Worm (Caenorhabditis elegans): ENCODE measurements around the gene btb-17.

btb-17 gene

DNA sequence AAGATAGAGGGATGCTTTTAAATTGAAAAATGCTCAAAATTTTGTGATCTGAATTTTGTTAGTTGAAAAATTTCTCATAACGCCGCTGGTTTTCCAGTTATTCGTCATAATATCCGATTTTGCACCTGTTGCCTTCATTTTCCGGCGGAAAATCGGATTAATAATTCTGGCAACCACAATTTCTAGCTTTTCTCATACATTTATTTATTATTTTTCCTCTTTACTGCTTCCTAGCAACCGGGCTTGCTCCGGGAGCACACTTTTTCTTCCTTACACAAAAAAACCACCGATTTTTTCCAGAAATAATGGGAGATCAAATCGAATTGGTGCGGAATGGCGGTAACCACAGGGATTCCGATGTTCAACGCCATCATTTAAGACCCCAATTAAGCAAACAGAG, 27.8 kb upstream of the btb-17 start, which contains the start of gene F02E11.7:
F02E11.7 (plus strand) TSS at position 301 of the 400 bp plus-strand sequence.
- TF ChIP-seq mml-1 (tag; optimal IDR thresholded peaks at IDR 0.05) (no peak), unc-62 (GFP tag; optimal IDR thresholded peaks at IDR 0.05) (no peak), snpc-4 (tag; optimal IDR thresholded peaks at IDR 0.05) (no peak), lin-39 (tag; optimal IDR thresholded peaks at IDR 0.05) (no peak), nhr-77 (tag; optimal IDR thresholded peaks at IDR 0.05) (no peak), eor-1 (tag; optimal IDR thresholded peaks at IDR 0.05) (no peak)

DNA sequence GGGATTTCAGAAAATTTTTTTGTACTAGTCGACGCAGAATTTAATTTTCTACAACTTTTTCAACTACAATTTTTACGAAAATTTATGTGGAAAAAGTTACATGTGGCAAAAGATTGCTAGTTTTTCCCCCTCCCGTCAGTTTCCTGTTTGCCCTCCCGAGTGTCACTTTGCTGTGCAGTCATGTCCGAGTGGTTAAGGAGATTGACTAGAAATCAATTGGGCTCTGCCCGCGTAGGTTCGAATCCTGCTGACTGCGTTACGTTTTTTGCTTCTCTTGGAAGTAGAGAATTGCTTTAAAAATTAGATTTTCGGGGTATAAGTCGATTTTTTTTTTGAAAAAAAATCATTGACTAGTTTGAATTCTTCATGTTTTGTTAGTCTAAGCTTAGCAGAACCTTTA, 27.4 kb upstream of the btb-17 start:
- TF ChIP-seq egl-5 (tag; optimal IDR thresholded peaks at IDR 0.05) = no peak
- TF ChIP-seq mdl-1 (tag; optimal IDR thresholded peaks at IDR 0.05) = no peak
- no peak for TF ChIP-seq elt-3 (tag; optimal IDR thresholded peaks at IDR 0.05)
- TF ChIP-seq nhr-76 (tag; optimal IDR thresholded peaks at IDR 0.05) = no peak
- TF ChIP-seq ceh-16 (tag; optimal IDR thresholded peaks at IDR 0.05) = no peak
- peak; percentile 8 for TF ChIP-seq nfya-1 (tag; optimal IDR thresholded peaks at IDR 0.05; ENCODE audit: insufficient read depth)
- TF ChIP-seq lsy-12 (tag; optimal IDR thresholded peaks at IDR 0.05) = no peak
- TF ChIP-seq pha-4 (tag; optimal IDR thresholded peaks at IDR 0.05) = peak; percentile 17
- TF ChIP-seq nhr-23 (tag; optimal IDR thresholded peaks at IDR 0.05) = no peak
- TF ChIP-seq ceh-82 (tag; optimal IDR thresholded peaks at IDR 0.05) = no peak

DNA sequence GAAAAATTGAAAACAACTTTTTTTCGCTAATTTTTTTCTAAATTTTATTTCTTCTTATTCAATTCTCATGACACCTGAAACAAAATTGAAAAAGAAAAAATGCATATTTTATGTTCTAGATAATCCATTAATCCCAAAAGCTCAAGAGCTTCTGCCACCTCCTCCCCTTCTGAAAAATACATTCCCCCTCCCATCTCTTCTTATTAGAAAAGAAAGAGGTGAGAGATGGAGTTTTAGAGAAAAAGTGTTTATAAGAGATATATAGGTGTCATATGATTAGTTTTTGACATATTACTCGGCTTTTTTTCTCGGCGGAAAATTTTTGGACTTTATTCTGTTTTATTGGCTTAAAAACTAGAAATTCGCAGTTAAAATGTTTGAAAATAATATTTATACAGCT, 24.6 kb upstream of the btb-17 start:
- TF ChIP-seq fos-1 (tag; optimal IDR thresholded peaks at IDR 0.05) (no peak), eor-1 (tag; optimal IDR thresholded peaks at IDR 0.05) (no peak), ceh-16 (tag; optimal IDR thresholded peaks at IDR 0.05) (no peak), nhr-77 (tag; optimal IDR thresholded peaks at IDR 0.05) (no peak), nhr-43 (tag; optimal IDR thresholded peaks at IDR 0.05; ENCODE audit: poor library complexity, severe bottlenecking) (no peak), hmg-11 (tag; optimal IDR thresholded peaks at IDR 0.05) (no peak), mdl-1 (tag; optimal IDR thresholded peaks at IDR 0.05) (no peak), unc-62 (GFP tag; optimal IDR thresholded peaks at IDR 0.05) (no peak), nhr-12 (tag; optimal IDR thresholded peaks at IDR 0.05) (no peak), nhr-28 (tag; optimal IDR thresholded peaks at IDR 0.05) (no peak), ceh-82 (tag; optimal IDR thresholded peaks at IDR 0.05) (no peak), mml-1 (tag; optimal IDR thresholded peaks at IDR 0.05) (no peak), daf-12 (tag; optimal IDR thresholded peaks at IDR 0.05) (no peak), nfya-1 (tag; optimal IDR thresholded peaks at IDR 0.05; ENCODE audit: insufficient read depth) (no peak), lin-39 (tag; optimal IDR thresholded peaks at IDR 0.05) (no peak), lin-15B (tag; optimal IDR thresholded peaks at IDR 0.05) (no peak), nhr-76 (tag; optimal IDR thresholded peaks at IDR 0.05) (no peak), fkh-10 (GFP tag; optimal IDR thresholded peaks at IDR 0.05) (no peak)

DNA sequence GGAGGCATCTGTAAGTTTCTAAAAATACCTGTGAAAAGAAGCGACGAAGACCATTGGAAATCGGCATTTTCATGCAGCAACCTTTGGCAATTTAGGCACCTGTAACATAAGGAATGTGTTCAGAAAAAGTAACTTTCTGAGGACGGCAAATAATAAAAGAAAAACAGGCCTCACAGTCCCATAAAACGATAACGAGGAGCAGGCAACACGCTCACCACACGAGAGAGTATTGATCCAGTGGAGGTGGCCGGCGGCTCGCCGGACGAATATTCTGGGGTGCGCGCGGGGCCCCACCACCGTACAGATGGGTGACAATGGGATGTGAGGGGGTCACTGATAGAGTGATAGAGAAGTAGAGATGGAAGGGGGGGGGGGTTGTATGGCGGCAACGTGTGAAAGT, 20.3 kb upstream of the btb-17 start, which contains the start of gene F02E11.3:
F02E11.3 (minus strand) TSS at position 101 of the 400 bp plus-strand sequence.
- TF ChIP-seq hmg-11 (tag; optimal IDR thresholded peaks at IDR 0.05) (no peak), ama-1 (optimal IDR thresholded peaks at IDR 0.05) (no peak), aly-2 (tag; optimal IDR thresholded peaks at IDR 0.05) (no peak), nhr-76 (tag; optimal IDR thresholded peaks at IDR 0.05) (no peak), ZK546.5 (tag; optimal IDR thresholded peaks at IDR 0.05) (no peak), ceh-16 (tag; optimal IDR thresholded peaks at IDR 0.05) (no peak), ceh-82 (tag; optimal IDR thresholded peaks at IDR 0.05) (no peak), ceh-9 (tag; optimal IDR thresholded peaks at IDR 0.05) (no peak), lin-39 (tag; optimal IDR thresholded peaks at IDR 0.05) (no peak), fkh-2 (tag; optimal IDR thresholded peaks at IDR 0.05) (no peak), fos-1 (tag; optimal IDR thresholded peaks at IDR 0.05) (no peak), snpc-4 (tag; optimal IDR thresholded peaks at IDR 0.05) (no peak), unc-62 (GFP tag; optimal IDR thresholded peaks at IDR 0.05) (no peak)

DNA sequence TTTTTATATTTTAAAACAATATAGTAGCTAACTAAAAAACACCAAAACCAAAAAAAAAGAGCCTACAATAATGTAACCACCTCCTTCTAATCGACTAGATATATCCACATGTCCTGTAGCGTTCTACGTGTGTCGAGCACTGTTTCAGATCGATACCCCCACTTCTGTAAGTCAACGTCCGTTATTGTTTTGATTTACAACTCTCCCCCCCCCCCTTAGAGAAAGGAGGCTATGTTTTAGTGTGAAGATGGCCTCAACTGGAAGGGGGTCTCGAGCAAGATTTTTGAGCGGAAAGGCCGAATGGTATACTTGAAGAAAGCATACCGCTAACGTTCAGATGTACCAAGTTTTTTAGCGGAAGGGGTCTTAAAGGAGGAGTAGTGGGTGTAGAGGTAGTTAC, 17.5 kb upstream of the btb-17 start, which contains the start of gene F02E11.4:
F02E11.4 (minus strand) TSS at position 101 of the 400 bp plus-strand sequence.
- no peak for TF ChIP-seq ceh-16 (tag; optimal IDR thresholded peaks at IDR 0.05)
- TF ChIP-seq ztf-11 (tag; optimal IDR thresholded peaks at IDR 0.05) = no peak
- no peak for TF ChIP-seq elt-3 (tag; optimal IDR thresholded peaks at IDR 0.05)
- no peak for TF ChIP-seq ama-1 (optimal IDR thresholded peaks at IDR 0.05)
- no peak for TF ChIP-seq nhr-23 (tag; optimal IDR thresholded peaks at IDR 0.05)
- TF ChIP-seq R02D3.7 (tag; optimal IDR thresholded peaks at IDR 0.05) = no peak
- no peak for TF ChIP-seq sea-2 (GFP tag; optimal IDR thresholded peaks at IDR 0.05)
- TF ChIP-seq elt-2 (tag; optimal IDR thresholded peaks at IDR 0.05) = no peak
- no peak for TF ChIP-seq daf-12 (tag; optimal IDR thresholded peaks at IDR 0.05)
- no peak for TF ChIP-seq ztf-4 (tag; optimal IDR thresholded peaks at IDR 0.05)
- TF ChIP-seq lin-15B (tag; optimal IDR thresholded peaks at IDR 0.05) = no peak
- TF ChIP-seq nfya-1 (tag; optimal IDR thresholded peaks at IDR 0.05; ENCODE audit: insufficient read depth) = no peak
- TF ChIP-seq nhr-77 (tag; optimal IDR thresholded peaks at IDR 0.05) = no peak
- TF ChIP-seq lin-39 (tag; optimal IDR thresholded peaks at IDR 0.05) = no peak
- TF ChIP-seq egl-5 (tag; optimal IDR thresholded peaks at IDR 0.05) = no peak
- no peak for TF ChIP-seq snpc-4 (tag; optimal IDR thresholded peaks at IDR 0.05)
- TF ChIP-seq fkh-10 (GFP tag; optimal IDR thresholded peaks at IDR 0.05) = no peak
- TF ChIP-seq jun-1 (tag; optimal IDR thresholded peaks at IDR 0.05) = no peak
- TF ChIP-seq pqm-1 (tag; optimal IDR thresholded peaks at IDR 0.05) = no peak
